Worm (Caenorhabditis elegans): ENCODE results near the gene ZK673.6.

DNA sequence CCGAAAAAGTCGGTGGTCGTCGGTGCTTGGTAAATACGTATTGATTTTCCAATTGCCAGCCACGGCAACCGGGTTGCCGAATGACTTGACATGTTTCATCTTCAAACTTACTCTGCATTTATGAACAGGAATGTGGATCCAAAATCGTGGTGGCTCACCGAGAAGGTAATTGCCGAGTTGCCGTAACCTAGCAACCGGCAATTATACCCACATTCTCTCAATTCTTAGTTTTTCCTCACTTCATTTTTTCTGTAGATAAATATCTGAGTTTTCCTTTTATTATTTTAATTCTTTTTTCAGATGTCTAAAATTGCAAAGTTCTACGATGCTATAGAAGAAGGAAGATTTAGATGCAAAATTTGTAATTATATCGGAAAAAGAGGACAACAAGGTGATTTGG lies 11.5 kb downstream of the ZK673.6 start, which contains the start of gene ZK673.4:
- TF ChIP-seq pha-4 (tag; optimal IDR thresholded peaks at IDR 0.05) (no peak), mab-5 (tag; optimal IDR thresholded peaks at IDR 0.05) (no peak), zip-8 (tag; optimal IDR thresholded peaks at IDR 0.05) (no peak), nhr-12 (tag; optimal IDR thresholded peaks at IDR 0.05) (no peak), elt-3 (tag; optimal IDR thresholded peaks at IDR 0.05) (no peak), snpc-4 (tag; optimal IDR thresholded peaks at IDR 0.05) (no peak), ham-2 (GFP tag; optimal IDR thresholded peaks at IDR 0.05) (no peak), nhr-237 (tag; optimal IDR thresholded peaks at IDR 0.05) (no peak), unc-62 (GFP tag; optimal IDR thresholded peaks at IDR 0.05) (no peak), mep-1 (tag; optimal IDR thresholded peaks at IDR 0.05) (no peak), lsy-2 (tag; optimal IDR thresholded peaks at IDR 0.05) (no peak)
